Worm (Caenorhabditis elegans) whole organism, L1 larva: ENCODE measurements around the gene K01A6.4.
A peak's percentile ranks its signal among the peaks of the same experiment; 100 is the strongest.

Experiments
- ceh-63 ChIP-seq: fragments of 200-800 bp; sonication (Bioruptor generic); optimal IDR thresholded peaks from 2 replicates; lab custom pipeline; 2018; ENCODE audit warnings: mild to moderate bottlenecking, missing genetic modification characterization, missing compliant biosample characterization
- dpl-1 ChIP-seq, 3 experiments: fragments of 150-350 bp in 2 of 3; sonication (generic microtip) in 1 of 3; optimal IDR thresholded peaks; 2 replicates each; lab custom pipeline; 2014 to 2017; ENCODE audit warnings: missing biosample characterization in 3 of 3, missing genetic modification characterization in 3 of 3, missing genetic modification reagents in 3 of 3
- dsc-1 ChIP-seq: sonication (generic microtip); optimal IDR thresholded peaks from 2 replicates; lab custom pipeline; 2016; ENCODE audit warnings: mild to moderate bottlenecking, missing genetic modification characterization, missing compliant biosample characterization
- hlh-4 ChIP-seq: sonication (generic microtip); optimal IDR thresholded peaks from 2 replicates; lab custom pipeline; 2016; ENCODE audit warnings: mild to moderate bottlenecking, missing genetic modification characterization, missing compliant biosample characterization
- nhr-77 ChIP-seq: fragments of 150-350 bp; optimal IDR thresholded peaks from 2 replicates; lab custom pipeline; 2014; ENCODE audit warnings: missing biosample characterization, missing genetic modification characterization
- snu-23 ChIP-seq: sonication (generic microtip); optimal IDR thresholded peaks from 2 replicates; lab custom pipeline; 2016; ENCODE audit warnings: missing genetic modification characterization, missing compliant biosample characterization
- unc-130 ChIP-seq: fragments of 150-350 bp; optimal IDR thresholded peaks from 2 replicates; lab custom pipeline; 2017; ENCODE audit warnings: missing biosample characterization, missing genetic modification characterization, inconsistent platforms

- no peak for TF ChIP-seq ceh-63
- no peak for TF ChIP-seq nhr-77 (tag; lab: Kevin White, UChicago)
- no peak for TF ChIP-seq hlh-4 (tag; lab: Kevin White, UChicago)
- no peak for TF ChIP-seq snu-23 (GFP tag; lab: Kevin White, UChicago)
- no peak for TF ChIP-seq dpl-1 (GFP tag; optimal IDR thresholded peaks at IDR 0.05; lab: Kevin White, UChicago)
- no peak for TF ChIP-seq unc-130
- TF ChIP-seq dsc-1: peak; percentile 75
Measured at ce11 chrIV:11759852-11760251, 19.7 kb upstream of the K01A6.4 start.
